Fruit fly (Drosophila melanogaster): ENCODE measurements around the gene CG6937.

- TF ChIP-seq rgr (GFP tag; optimal IDR thresholded peaks at IDR 0.05) (no peak), h (GFP tag; optimal IDR thresholded peaks at IDR 0.05) (no peak), Hr78 (GFP tag; optimal IDR thresholded peaks at IDR 0.05) (no peak), br (GFP tag; optimal IDR thresholded peaks at IDR 0.05) (no peak), ey (GFP tag; optimal IDR thresholded peaks at IDR 0.05) (no peak), psq (GFP tag; optimal IDR thresholded peaks at IDR 0.05) (no peak), GATAd (GFP tag; optimal IDR thresholded peaks at IDR 0.05) (no peak), sv (GFP tag; optimal IDR thresholded peaks at IDR 0.05) (no peak), Mio (GFP tag; optimal IDR thresholded peaks at IDR 0.05) (no peak), tai (GFP tag; optimal IDR thresholded peaks at IDR 0.05) (no peak), woc (GFP tag; optimal IDR thresholded peaks at IDR 0.05) (no peak), sage (GFP tag; optimal IDR thresholded peaks at IDR 0.05) (no peak), usp (GFP tag; optimal IDR thresholded peaks at IDR 0.05) (no peak)
Measured at dm6 chr3R:22565732-22566131, 18.8 kb upstream of the CG6937 start.

Data from whole organism, wandering third instar larva.